Worm (Caenorhabditis elegans): ENCODE measurements around the gene E02H1.5.

The E02H1.5 gene

ce11 chrII:9597516-9598047 lies 2.6 kb downstream of the E02H1.5 start, which contains the start of gene mrpl-53 (continued):
- TF ChIP-seq egl-27 (tag; optimal IDR thresholded peaks at IDR 0.05) (no peak), aha-1 (tag) (peak; percentile 92), nhr-41 (GFP tag; IDR thresholded peaks at IDR 0.05) (no peak), skn-1 (tag; optimal IDR thresholded peaks at IDR 0.05) (no peak), mxl-2 (GFP tag; conservative IDR thresholded peaks at IDR 0.05) (no peak), ZK337.2 (GFP tag; IDR thresholded peaks at IDR 0.05) (no peak), lin-38 (GFP tag; IDR thresholded peaks at IDR 0.05) (no peak), daf-19 (GFP tag; conservative IDR thresholded peaks at IDR 0.05) (no peak), pha-4 (GFP tag; IDR thresholded peaks at IDR 0.05) (no peak), pha-4 (tag; optimal IDR thresholded peaks at IDR 0.05) (no peak), dve-1 (tag; optimal IDR thresholded peaks at IDR 0.05; ENCODE audit: insufficient read depth) (peak; percentile 1)

ce11 chrII:9600022-9600722 lies 5.1 kb downstream of the E02H1.5 start:
- TF ChIP-seq daf-8 (GFP tag; IDR thresholded peaks at IDR 0.05), result no peak
- peak; percentile 53 for TF ChIP-seq dve-1 (tag; optimal IDR thresholded peaks at IDR 0.05; ENCODE audit: insufficient read depth)
- TF ChIP-seq cey-2 (tag; optimal IDR thresholded peaks at IDR 0.05; ENCODE audit: borderline replicate concordance, insufficient read depth), result no peak
- no peak for TF ChIP-seq F44E2.7 (GFP tag; IDR thresholded peaks at IDR 0.05)
- no peak for TF ChIP-seq daf-19 (GFP tag; conservative IDR thresholded peaks at IDR 0.05)
- no peak for TF ChIP-seq zag-1 (tag; optimal IDR thresholded peaks at IDR 0.05)
- TF ChIP-seq ctbp-1 (GFP tag; IDR thresholded peaks at IDR 0.05), result no peak
- no peak for TF ChIP-seq pha-4 (GFP tag; IDR thresholded peaks at IDR 0.05)
- TF ChIP-seq pha-4 (tag; optimal IDR thresholded peaks at IDR 0.05), result no peak
- TF ChIP-seq ces-1 (GFP tag; optimal IDR thresholded peaks at IDR 0.05), result no peak
- no peak for TF ChIP-seq unc-62 (GFP tag; optimal IDR thresholded peaks at IDR 0.05 in 1 of 2)
- TF ChIP-seq unc-62 (tag; optimal IDR thresholded peaks at IDR 0.05), result no peak
- no peak for TF ChIP-seq nhr-6 (tag; optimal IDR thresholded peaks at IDR 0.05)
- TF ChIP-seq php-3 (GFP tag; IDR thresholded peaks at IDR 0.05), result peak; percentile 13; the same call in 1 of the 2 replicates
- TF ChIP-seq F26F4.8 (GFP tag; conservative IDR thresholded peaks at IDR 0.05), result no peak
- no peak for TF ChIP-seq skn-1 (tag; optimal IDR thresholded peaks at IDR 0.05)
- peak in 1 of 2 experiments; percentile 42 for TF ChIP-seq mdl-1 (tag; optimal IDR thresholded peaks at IDR 0.05)
- TF ChIP-seq dmd-9 (GFP tag; IDR thresholded peaks at IDR 0.05), result no peak
- 0 out of 2 replicates have a peak, but pooled peaks have one; percentile 19 for TF ChIP-seq saeg-2 (GFP tag; IDR thresholded peaks at IDR 0.05)
- TF ChIP-seq nhr-10 (tag; optimal IDR thresholded peaks at IDR 0.05), result no peak
- no peak for TF ChIP-seq tag-97 (GFP tag; IDR thresholded peaks at IDR 0.05)
- no peak for TF ChIP-seq Y5F2A.4 (GFP tag; optimal IDR thresholded peaks at IDR 0.05)
- no peak for TF ChIP-seq zip-2 (tag; optimal IDR thresholded peaks at IDR 0.05)
- no peak for TF ChIP-seq attf-4 (tag; optimal IDR thresholded peaks at IDR 0.05)
- TF ChIP-seq hlh-30 (tag; optimal IDR thresholded peaks at IDR 0.05; ENCODE audit: insufficient read depth), result peak; percentile 26
- no peak for TF ChIP-seq aly-2 (tag; optimal IDR thresholded peaks at IDR 0.05)
- no peak for TF ChIP-seq tra-1 (GFP tag; IDR thresholded peaks at IDR 0.05)
- peak; percentile 37 for TF ChIP-seq nhr-28 (tag; optimal IDR thresholded peaks at IDR 0.05)
- TF ChIP-seq ztf-7 (tag; optimal IDR thresholded peaks at IDR 0.05), result no peak
- TF ChIP-seq snpc-4 (tag; optimal IDR thresholded peaks at IDR 0.05), result no peak
- peak; percentile 48 for TF ChIP-seq pqm-1 (tag; optimal IDR thresholded peaks at IDR 0.05)
- TF ChIP-seq zfp-2 (tag; optimal IDR thresholded peaks at IDR 0.05), result no peak
- peak; percentile 25 for TF ChIP-seq dmd-6 (GFP tag; IDR thresholded peaks at IDR 0.05)
- no peak for TF ChIP-seq lin-38 (GFP tag; IDR thresholded peaks at IDR 0.05)
- no peak for TF ChIP-seq vab-7 (GFP tag; IDR thresholded peaks at IDR 0.05)
- TF ChIP-seq nhr-48 (tag; optimal IDR thresholded peaks at IDR 0.05), result no peak
- TF ChIP-seq lin-13 (GFP tag; optimal IDR thresholded peaks at IDR 0.05), result no peak
- no peak for TF ChIP-seq R02D3.7 (tag; optimal IDR thresholded peaks at IDR 0.05)
- TF ChIP-seq daf-16 (GFP tag; optimal IDR thresholded peaks at IDR 0.05), result no peak
- peak; percentile 70 for TF ChIP-seq daf-16 (tag; optimal IDR thresholded peaks at IDR 0.05)
- 0 out of 2 replicates have a peak, but pooled peaks have one; percentile 1 for TF ChIP-seq zfp-3 (GFP tag; conservative IDR thresholded peaks at IDR 0.05)
- no peak for TF ChIP-seq lir-3 (tag; optimal IDR thresholded peaks at IDR 0.05)
- TF ChIP-seq lsy-2 (tag; optimal IDR thresholded peaks at IDR 0.05), result no peak

Measured in whole organism, L4 larva.